Worm (Caenorhabditis elegans) whole organism, young adult: ENCODE data around the gene amx-1.

Experiments used
- B0019.2 ChIP-seq: fragments of 200-800 bp; sonication (Bioruptor generic); conservative IDR thresholded peaks from 2 replicates; pipeline ENCODE4 v1.3.6; 2022; ENCODE audit warnings: missing genetic modification reagents, missing genetic modification characterization, missing compliant biosample characterization
- B0261.1 ChIP-seq: sonication (generic microtip); optimal IDR thresholded peaks from 2 replicates; lab custom pipeline; 2016; ENCODE audit warnings: mild to moderate bottlenecking, missing genetic modification characterization, moderate library complexity, missing compliant biosample characterization
- B0336.3 ChIP-seq: fragments of 200-800 bp; sonication (Bioruptor generic); IDR thresholded peaks from 2 replicates; pipeline ENCODE4 v1.3.6; 2022; ENCODE audit warnings: missing genetic modification characterization, missing compliant biosample characterization
- C06A6.2 ChIP-seq: fragments of 200-800 bp; sonication (Bioruptor generic); conservative IDR thresholded peaks from 2 replicates; pipeline ENCODE4 v1.3.6; 2022; ENCODE audit warnings: missing genetic modification characterization, missing compliant biosample characterization
- C17E4.6 ChIP-seq: fragments of 200-800 bp; sonication (Bioruptor generic); IDR thresholded peaks from 2 replicates; pipeline ENCODE4 v1.3.6; 2022; ENCODE audit warnings: missing genetic modification reagents, missing genetic modification characterization, missing compliant biosample characterization
- F23B12.7 ChIP-seq: sonication (generic microtip); optimal IDR thresholded peaks from 2 replicates; lab custom pipeline; 2017; ENCODE audit warnings: missing genetic modification characterization, mild to moderate bottlenecking, missing compliant biosample characterization, antibody characterized with exemption, moderate library complexity; ENCODE audit not compliant: insufficient read depth
- F37B4.10 ChIP-seq: fragments of 200-800 bp; sonication (Bioruptor generic); IDR thresholded peaks from 2 replicates; pipeline ENCODE4 v1.3.6; 2022; ENCODE audit warnings: missing genetic modification characterization, missing compliant biosample characterization
- K11D2.4 ChIP-seq: fragments of 200-800 bp; sonication (Bioruptor generic); IDR thresholded peaks from 2 replicates; pipeline ENCODE4 v1.3.6; 2022; ENCODE audit warnings: missing genetic modification reagents, missing genetic modification characterization, missing compliant biosample characterization
- K12H6.12 ChIP-seq: fragments of 200-800 bp; sonication (Bioruptor generic); optimal IDR thresholded peaks from 2 replicates; lab custom pipeline; 2018; ENCODE audit warnings: mild to moderate bottlenecking, missing genetic modification characterization, missing compliant biosample characterization
- T07F8.4 ChIP-seq: sonication (generic microtip); optimal IDR thresholded peaks from 2 replicates; lab custom pipeline; 2016; ENCODE audit warnings: mild to moderate bottlenecking, missing genetic modification characterization, moderate library complexity, missing compliant biosample characterization
- Y53F4B.3 ChIP-seq: fragments of 200-800 bp; sonication (Bioruptor generic); IDR thresholded peaks from 2 replicates; pipeline ENCODE4 v1.3.6; 2022; ENCODE audit warnings: missing genetic modification reagents, missing genetic modification characterization, missing compliant biosample characterization
- Y53G8AR.9 ChIP-seq: fragments of 200-800 bp; sonication (Bioruptor generic); conservative IDR thresholded peaks from 2 replicates; pipeline ENCODE4 v1.3.6; 2022; ENCODE audit warnings: missing genetic modification reagents, missing genetic modification characterization, missing compliant biosample characterization
- Y67H2A.10 ChIP-seq: fragments of 200-800 bp; sonication (Bioruptor generic); conservative IDR thresholded peaks from 2 replicates; pipeline ENCODE4 v1.3.6; 2022; ENCODE audit warnings: missing genetic modification reagents, missing genetic modification characterization, missing compliant biosample characterization
- Y95B8A.8 ChIP-seq: fragments of 200-800 bp; sonication (Bioruptor generic); IDR thresholded peaks from 2 replicates; pipeline ENCODE4 v1.3.6; 2022; ENCODE audit warnings: missing genetic modification reagents, missing genetic modification characterization, missing compliant biosample characterization
- akir-1 ChIP-seq: fragments of 200-800 bp; sonication (Bioruptor generic); optimal IDR thresholded peaks from 2 replicates; lab custom pipeline; 2018; ENCODE audit warnings: mild to moderate bottlenecking, missing genetic modification characterization, moderate library complexity, missing compliant biosample characterization
- attf-3 ChIP-seq: fragments of 200-800 bp; sonication (Bioruptor generic); conservative IDR thresholded peaks from 2 replicates; pipeline ENCODE4 v1.3.6; 2022; ENCODE audit warnings: missing genetic modification reagents, missing genetic modification characterization, missing compliant biosample characterization
- attf-5 ChIP-seq: fragments of 200-800 bp; sonication (Bioruptor generic); optimal IDR thresholded peaks from 2 replicates; lab custom pipeline; 2018; ENCODE audit warnings: mild to moderate bottlenecking, missing genetic modification characterization, missing compliant biosample characterization
- attf-6 ChIP-seq: fragments of 200-800 bp; sonication (Bioruptor generic); IDR thresholded peaks from 2 replicates; pipeline ENCODE4 v1.3.6; 2022; ENCODE audit warnings: missing genetic modification reagents, missing genetic modification characterization, missing compliant biosample characterization
- bed-2 ChIP-seq: fragments of 200-800 bp; sonication (Bioruptor generic); IDR thresholded peaks from 2 replicates; pipeline ENCODE4 v1.3.6; 2022; ENCODE audit warnings: missing genetic modification reagents, missing genetic modification characterization, missing compliant biosample characterization
- die-1 ChIP-seq: sonication (generic microtip); optimal IDR thresholded peaks from 2 replicates; lab custom pipeline; 2016; ENCODE audit warnings: missing genotype, mild to moderate bottlenecking, missing genetic modification characterization, missing compliant biosample characterization
- egrh-3 ChIP-seq: fragments of 200-800 bp; sonication (Bioruptor generic); IDR thresholded peaks from 2 replicates; pipeline ENCODE4 v1.3.6; 2022; ENCODE audit warnings: missing genetic modification reagents, missing genetic modification characterization, missing compliant biosample characterization
- hmg-20 ChIP-seq: fragments of 200-800 bp; sonication (Bioruptor generic); IDR thresholded peaks from 2 replicates; pipeline ENCODE4 v1.3.6; 2022; ENCODE audit warnings: missing genetic modification reagents, missing genetic modification characterization, missing compliant biosample characterization
- hrde-1 ChIP-seq: sonication (generic microtip); optimal IDR thresholded peaks from 2 replicates; lab custom pipeline; 2016; ENCODE audit warnings: missing genetic modification characterization, mild to moderate bottlenecking, missing compliant biosample characterization, moderate library complexity, missing genotype, missing genetic modification reagents, borderline replicate concordance
- hsf-1 ChIP-seq: fragments of 200-800 bp; sonication (Bioruptor generic); IDR thresholded peaks from 2 replicates; pipeline ENCODE4 v1.3.6; 2022; ENCODE audit warnings: missing genetic modification reagents, missing genetic modification characterization, missing compliant biosample characterization
- lin-35 ChIP-seq, 3 experiments: fragments of 150-350 bp in 2 of 3; sonication (generic microtip) in 1 of 3; optimal IDR thresholded peaks; 2 replicates each; lab custom pipeline; 2014 to 2018; ENCODE audit warnings: missing biosample characterization in 3 of 3, missing genetic modification characterization in 3 of 3, missing genetic modification reagents in 3 of 3
- lin-54 ChIP-seq: fragments of 200-800 bp; sonication (Bioruptor generic); optimal IDR thresholded peaks from 2 replicates; lab custom pipeline; 2018; ENCODE audit warnings: mild to moderate bottlenecking, missing genetic modification characterization, missing compliant biosample characterization
- lsy-27 ChIP-seq: sonication (generic microtip); optimal IDR thresholded peaks from 2 replicates; lab custom pipeline; 2017; ENCODE audit warnings: missing genetic modification characterization, mild to moderate bottlenecking, missing compliant biosample characterization, antibody characterized with exemption, missing genotype, borderline replicate concordance; ENCODE audit not compliant: insufficient read depth
- mcd-1 ChIP-seq: fragments of 200-800 bp; sonication (Bioruptor generic); IDR thresholded peaks from 2 replicates; pipeline ENCODE4 v1.3.6; 2022; ENCODE audit warnings: missing genetic modification reagents, missing genetic modification characterization, missing compliant biosample characterization
- mes-4 ChIP-seq: sonication (generic microtip); optimal IDR thresholded peaks from 2 replicates; lab custom pipeline; 2016; ENCODE audit warnings: missing genotype, missing genetic modification characterization, missing compliant biosample characterization
- nfyb-1 ChIP-seq: fragments of 200-800 bp; sonication (Bioruptor generic); IDR thresholded peaks from 2 replicates; pipeline ENCODE4 v1.3.6; 2022; ENCODE audit warnings: missing genetic modification reagents, missing genetic modification characterization, missing compliant biosample characterization
- nhr-179 ChIP-seq: sonication (generic microtip); optimal IDR thresholded peaks from 2 replicates; lab custom pipeline; 2016; ENCODE audit warnings: mild to moderate bottlenecking, missing genetic modification characterization, missing compliant biosample characterization
- pbrm-1 ChIP-seq: fragments of 200-800 bp; sonication (Bioruptor generic); IDR thresholded peaks from 2 replicates; pipeline ENCODE4 v1.3.6; 2022; ENCODE audit warnings: missing genetic modification reagents, missing genetic modification characterization, missing compliant biosample characterization
- pha-4 ChIP-seq: fragments of 150-350 bp; sonication (generic microtip); optimal IDR thresholded peaks from 2 replicates; lab custom pipeline; 2014; ENCODE audit warnings: missing biosample characterization, missing genetic modification reagents, missing genetic modification characterization
- rec-8 ChIP-seq, 2 experiments: sonication (generic microtip); optimal IDR thresholded peaks; 2 replicates each; lab custom pipeline; 2016; ENCODE audit warnings: mild to moderate bottlenecking in 2 of 2, missing genetic modification characterization in 2 of 2, missing genetic modification reagents in 2 of 2, missing genotype in 2 of 2, missing biosample characterization in 1 of 2, missing compliant biosample characterization in 1 of 2, moderate library complexity in 1 of 2
- repo-1 ChIP-seq: sonication (generic microtip); optimal IDR thresholded peaks from 2 replicates; lab custom pipeline; 2017; ENCODE audit warnings: mild to moderate bottlenecking, missing genetic modification characterization, missing compliant biosample characterization
- snpc-1.3 ChIP-seq: sonication (generic microtip); optimal IDR thresholded peaks from 2 replicates; lab custom pipeline; 2017; ENCODE audit warnings: missing genetic modification characterization, mild to moderate bottlenecking, missing compliant biosample characterization, antibody characterized with exemption, moderate library complexity, missing genotype, missing genetic modification reagents; ENCODE audit not compliant: insufficient read depth
- somi-1 ChIP-seq: fragments of 200-800 bp; sonication (Bioruptor generic); optimal IDR thresholded peaks from 2 replicates; lab custom pipeline; 2018; ENCODE audit warnings: mild to moderate bottlenecking, missing genetic modification characterization, missing compliant biosample characterization
- tbx-9 ChIP-seq: sonication (generic microtip); optimal IDR thresholded peaks from 2 replicates; lab custom pipeline; 2016; ENCODE audit warnings: borderline replicate concordance, missing genetic modification characterization, inconsistent platforms, missing compliant biosample characterization
- unc-130 ChIP-seq: sonication (generic microtip); optimal IDR thresholded peaks from 2 replicates; lab custom pipeline; 2016; ENCODE audit warnings: missing genetic modification reagents, missing genetic modification characterization, missing compliant biosample characterization
- ztf-25 ChIP-seq: fragments of 200-800 bp; sonication (Bioruptor generic); IDR thresholded peaks from 2 replicates; pipeline ENCODE4 v1.3.6; 2022; ENCODE audit warnings: missing genetic modification reagents, missing genetic modification characterization, missing compliant biosample characterization
- ztf-28 ChIP-seq: fragments of 200-800 bp; sonication (Bioruptor generic); IDR thresholded peaks from 2 replicates; pipeline ENCODE4 v1.3.6; 2022; ENCODE audit warnings: missing genetic modification reagents, missing genetic modification characterization, missing compliant biosample characterization

Gene amx-1

DNA sequence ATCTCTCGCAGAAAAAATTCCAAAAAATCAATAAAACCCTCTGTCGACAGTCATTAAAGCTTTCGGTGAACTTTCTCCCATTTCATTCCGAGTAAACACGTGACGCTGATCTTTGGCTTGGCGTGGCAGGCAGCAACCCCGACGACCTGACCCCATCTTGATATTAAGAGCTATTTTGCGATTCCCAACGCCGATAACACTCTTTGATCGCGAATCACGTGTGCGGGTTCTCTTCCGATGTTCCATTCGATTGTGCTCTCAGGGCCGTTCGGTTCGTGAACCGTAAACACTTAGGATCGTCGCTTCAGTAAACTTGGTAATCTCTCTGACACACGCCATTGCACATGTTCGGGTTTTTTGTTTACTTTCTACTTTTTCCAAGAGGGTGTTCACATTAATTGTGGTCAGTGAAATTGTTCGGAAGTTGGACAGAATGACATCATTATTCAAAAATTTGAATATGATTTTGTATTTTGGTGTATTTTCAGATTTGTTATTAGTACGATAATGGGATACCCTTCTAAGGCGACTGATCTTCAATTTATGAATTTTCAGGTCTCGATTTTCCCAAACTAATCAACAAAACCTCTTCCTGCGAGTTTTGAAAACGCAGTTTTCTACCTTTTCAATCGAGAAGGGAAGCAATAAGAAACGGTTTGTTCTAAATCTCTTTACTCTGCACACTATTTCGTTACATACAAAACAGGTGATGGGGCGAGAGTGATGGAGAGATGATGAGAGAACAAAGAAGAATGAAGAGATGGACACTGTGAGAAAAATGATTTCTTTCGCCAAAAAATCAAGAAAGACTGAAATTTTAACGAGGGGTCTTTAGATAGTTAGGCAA, 24.8 kb upstream of the amx-1 start (continued):
- TF ChIP-seq bed-2 (GFP tag; lab: Robert Waterston, UW) (no peak), Y67H2A.10 (no peak), die-1 (tag; lab: Kevin White, UChicago) (no peak), nfyb-1 (GFP tag; lab: Robert Waterston, UW) (peak; percentile 68; the same call in 1 of the 2 replicates), C17E4.6 (no peak), lin-35 (GFP tag; optimal IDR thresholded peaks at IDR 0.05; lab: Kevin White, UChicago) (peak in 1 of 3 experiments; percentile 23), ztf-25 (no peak), Y53G8AR.9 (GFP tag; lab: Robert Waterston, UW) (0 out of 2 replicates have a peak, but pooled peaks have one; percentile 18), pha-4 (tag; lab: Kevin White, UChicago) (peak; percentile 35), attf-5 (GFP tag; lab: Kevin White, UChicago) (peak; percentile 18), tbx-9 (tag; lab: Kevin White, UChicago) (no peak), F37B4.10 (GFP tag; lab: Robert Waterston, UW) (no peak), K11D2.4 (GFP tag; lab: Robert Waterston, UW) (peak; percentile 22; the same call in 1 of the 2 replicates), lsy-27 (tag; lab: Kevin White, UChicago) (no peak), hrde-1 (tag; lab: Kevin White, UChicago) (no peak), rec-8 (tag; optimal IDR thresholded peaks at IDR 0.05; lab: Kevin White, UChicago) (no peak), mcd-1 (GFP tag; lab: Robert Waterston, UW) (0 out of 2 replicates have a peak, but pooled peaks have one; percentile 12), K12H6.12 (tag; lab: Kevin White, UChicago) (peak; percentile 32), unc-130 (no peak), C06A6.2 (GFP tag; lab: Robert Waterston, UW) (peak; percentile 24; the same call in 1 of the 2 replicates), hmg-20 (GFP tag; lab: Robert Waterston, UW) (no peak), repo-1 (tag; lab: Kevin White, UChicago) (no peak), akir-1 (no peak)

DNA sequence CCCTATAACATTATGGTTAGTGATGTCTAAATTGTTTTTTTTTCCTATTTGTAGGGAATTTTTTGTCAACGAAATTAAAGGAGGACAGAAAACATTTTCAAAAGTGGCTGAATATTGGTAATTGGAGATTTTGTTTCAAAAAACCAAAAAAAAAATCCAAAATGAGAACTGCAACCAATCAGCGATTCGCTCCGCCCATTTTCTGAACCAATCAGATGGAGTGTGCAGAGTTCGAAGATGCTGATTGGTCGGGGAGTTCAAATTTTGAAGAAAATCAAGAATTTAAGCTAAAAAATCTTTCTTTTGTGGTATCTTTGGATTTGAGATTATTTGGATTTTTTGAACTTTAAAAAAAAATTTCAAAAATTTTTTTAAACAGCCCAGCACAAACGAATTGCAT, 23.8 kb upstream of the amx-1 start:
- peak; percentile 93 for TF ChIP-seq nfyb-1 (GFP tag; lab: Robert Waterston, UW)
- TF ChIP-seq B0019.2 (GFP tag; lab: Robert Waterston, UW): no peak

DNA sequence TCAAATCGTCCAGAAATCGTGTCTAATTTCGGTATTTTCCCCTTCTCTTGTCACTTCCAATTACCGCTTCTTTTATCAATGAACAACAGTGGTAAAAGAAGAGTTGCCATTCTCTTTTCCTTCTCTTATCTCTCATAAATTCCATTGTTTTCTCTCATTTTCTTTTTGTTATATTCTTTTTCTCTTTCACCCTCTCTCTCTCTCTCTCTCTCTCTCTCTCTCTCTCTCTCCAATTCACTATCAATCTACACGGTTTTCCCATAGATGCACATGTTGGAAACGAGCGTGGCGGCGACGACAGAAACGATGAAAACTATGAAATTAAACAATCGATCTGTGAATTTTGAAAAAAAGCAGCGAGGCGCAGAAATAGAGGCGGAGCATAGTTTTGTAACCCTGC, 23.0 kb upstream of the amx-1 start:
- TF ChIP-seq attf-5 (GFP tag; lab: Kevin White, UChicago) (peak; percentile 39), egrh-3 (GFP tag; lab: Robert Waterston, UW) (no peak), F23B12.7 (tag; lab: Kevin White, UChicago) (no peak), Y95B8A.8 (GFP tag; lab: Robert Waterston, UW) (no peak), K11D2.4 (GFP tag; lab: Robert Waterston, UW) (peak; percentile 46; the same call in 1 of the 2 replicates), B0261.1 (no peak), C06A6.2 (GFP tag; lab: Robert Waterston, UW) (no peak), attf-3 (GFP tag; lab: Robert Waterston, UW) (no peak), somi-1 (GFP tag; lab: Kevin White, UChicago) (peak; percentile 39), Y53F4B.3 (GFP tag; lab: Robert Waterston, UW) (no peak), pbrm-1 (no peak), hmg-20 (GFP tag; lab: Robert Waterston, UW) (no peak), attf-6 (GFP tag; lab: Robert Waterston, UW) (no peak), hsf-1 (GFP tag; lab: Robert Waterston, UW) (no peak), F37B4.10 (GFP tag; lab: Robert Waterston, UW) (no peak), nhr-179 (no peak), B0019.2 (GFP tag; lab: Robert Waterston, UW) (no peak), snpc-1.3 (no peak), B0336.3 (GFP tag; lab: Robert Waterston, UW) (peak; percentile 61; the same call in 1 of the 2 replicates), nfyb-1 (GFP tag; lab: Robert Waterston, UW) (no peak; the same call in 1 of the 2 replicates), mes-4 (tag; lab: Kevin White, UChicago) (no peak), T07F8.4 (tag; lab: Kevin White, UChicago) (no peak), ztf-28 (GFP tag; lab: Robert Waterston, UW) (no peak), lin-54 (GFP tag; lab: Kevin White, UChicago) (no peak), C17E4.6 (no peak), rec-8 (tag; optimal IDR thresholded peaks at IDR 0.05; lab: Kevin White, UChicago) (no peak)
